Worm (Caenorhabditis elegans): Measurements from ENCODE around the gene C14A6.5.

ce11 chrV:18161228-18161627 is 3.4 kb downstream of the C14A6.5 start, which contains the start of gene C14A6.13:
- no peak for TF ChIP-seq ama-1 (optimal IDR thresholded peaks at IDR 0.05)
- TF ChIP-seq nhr-12 (tag; optimal IDR thresholded peaks at IDR 0.05) = no peak
- TF ChIP-seq lin-13 (GFP tag; optimal IDR thresholded peaks at IDR 0.05) = no peak
- TF ChIP-seq nhr-10 (tag; optimal IDR thresholded peaks at IDR 0.05) = no peak
- TF ChIP-seq elt-1 (tag; optimal IDR thresholded peaks at IDR 0.05) = no peak
- TF ChIP-seq nhr-25 (tag; optimal IDR thresholded peaks at IDR 0.05) = no peak
- no peak for TF ChIP-seq elt-3 (tag; optimal IDR thresholded peaks at IDR 0.05)

All from whole organism, L2 larva.